Fruit fly (Drosophila melanogaster): ENCODE data around the gene CG15892.
A peak's percentile ranks its signal among the peaks of the same experiment; 100 is the strongest.

Gene CG15892

dm6 chrX:6265456-6265877, 28.7 kb downstream of the CG15892 start (continued):
- TF ChIP-seq Hr78 (GFP tag; optimal IDR thresholded peaks at IDR 0.05): peak in 1 of 2 experiments; percentile 89
- peak; percentile 88 for TF ChIP-seq Bdp1 (GFP tag; optimal IDR thresholded peaks at IDR 0.05)
- peak; percentile 95 for TF ChIP-seq cato (GFP tag; optimal IDR thresholded peaks at IDR 0.05; ENCODE audit: borderline replicate concordance)
- peak; percentile 92 for TF ChIP-seq ab (GFP tag; optimal IDR thresholded peaks at IDR 0.05)
- TF ChIP-seq fd64A (GFP tag; optimal IDR thresholded peaks at IDR 0.05): peak; percentile 87
- no peak for TF ChIP-seq ash1 (GFP tag; optimal IDR thresholded peaks at IDR 0.05)
- peak; percentile 95 for TF ChIP-seq lmd (GFP tag; IDR thresholded peaks at IDR 0.05)
- peak; percentile 94 for TF ChIP-seq CG13775 (GFP tag; optimal IDR thresholded peaks at IDR 0.05)
- peak; percentile 96 for TF ChIP-seq HmgZ (tag; optimal IDR thresholded peaks at IDR 0.05)
- peak; percentile 88 for TF ChIP-seq H2.0 (GFP tag; IDR thresholded peaks at IDR 0.05)
- TF ChIP-seq sug (tag; optimal IDR thresholded peaks at IDR 0.05): peak; percentile 86
- TF ChIP-seq prd (optimal IDR thresholded peaks at IDR 0.05): no peak
- TF ChIP-seq prd (GFP tag; IDR thresholded peaks at IDR 0.05): peak; percentile 94
- TF ChIP-seq GATAe (GFP tag; conservative IDR thresholded peaks at IDR 0.05): peak; percentile 76
- peak; percentile 93 for TF ChIP-seq B-H1 (GFP tag; IDR thresholded peaks at IDR 0.05)
- TF ChIP-seq CG17328 (GFP tag; IDR thresholded peaks at IDR 0.05): peak; percentile 94
- peak; percentile 91 for TF ChIP-seq CG11093 (GFP tag; IDR thresholded peaks at IDR 0.05)
- TF ChIP-seq CG34422 (GFP tag; IDR thresholded peaks at IDR 0.05): peak; percentile 96
- TF ChIP-seq HLHmδ (GFP tag; optimal IDR thresholded peaks at IDR 0.05): no peak
- TF ChIP-seq Spps (tag; optimal IDR thresholded peaks at IDR 0.05): peak; percentile 82
- TF ChIP-seq Ssrp (tag; optimal IDR thresholded peaks at IDR 0.05): peak; percentile 97
- peak; percentile 91 to 96 for TF ChIP-seq bsh (GFP tag; optimal IDR thresholded peaks at IDR 0.05)
- TF ChIP-seq CG1602 (GFP tag; optimal IDR thresholded peaks at IDR 0.05): peak; percentile 95
- no peak for TF ChIP-seq Sin3A (optimal IDR thresholded peaks at IDR 0.05)
- peak; percentile 95 for TF ChIP-seq CG7786 (GFP tag; optimal IDR thresholded peaks at IDR 0.05)
- peak; percentile 90 for TF ChIP-seq CG10959 (GFP tag; IDR thresholded peaks at IDR 0.05)
- no peak for TF ChIP-seq Doc3 (GFP tag; IDR thresholded peaks at IDR 0.05; ENCODE audit: partially characterized antibody)
- TF ChIP-seq eve (GFP tag; optimal IDR thresholded peaks at IDR 0.05): no peak
- TF ChIP-seq CG5180 (GFP tag; optimal IDR thresholded peaks at IDR 0.05): peak; percentile 89
- peak; percentile 86 for TF ChIP-seq CG32532 (GFP tag; IDR thresholded peaks at IDR 0.05)
- peak; percentile 90 for TF ChIP-seq CG31388 (GFP tag; optimal IDR thresholded peaks at IDR 0.05)
- TF ChIP-seq da (GFP tag; optimal IDR thresholded peaks at IDR 0.05): peak; percentile 89
- TF ChIP-seq dpn (GFP tag; optimal IDR thresholded peaks at IDR 0.05): peak; percentile 96 to 97
- peak; percentile 81 for TF ChIP-seq CG9932 (GFP tag; IDR thresholded peaks at IDR 0.05)
- TF ChIP-seq br (optimal IDR thresholded peaks at IDR 0.05): no peak
- TF ChIP-seq CG6683 (GFP tag; optimal IDR thresholded peaks at IDR 0.05): peak; percentile 87
- TF ChIP-seq sens (GFP tag): peak; percentile 100
- TF ChIP-seq Opbp (GFP tag; IDR thresholded peaks at IDR 0.05; ENCODE audit: partially characterized antibody): no peak
- peak; percentile 69; the same call in 2 of the 3 replicates for TF ChIP-seq z (GFP tag; IDR thresholded peaks at IDR 0.05)
- peak; percentile 91 for TF ChIP-seq CG14014 (GFP tag; IDR thresholded peaks at IDR 0.05)
- peak; percentile 92 for TF ChIP-seq kay (GFP tag; optimal IDR thresholded peaks at IDR 0.05)
- TF ChIP-seq run (tag; optimal IDR thresholded peaks at IDR 0.05): peak; percentile 95
- TF ChIP-seq Hey (tag; optimal IDR thresholded peaks at IDR 0.05): peak; percentile 66
- peak; percentile 4 for TF ChIP-seq Dp (GFP tag; optimal IDR thresholded peaks at IDR 0.05)
- TF ChIP-seq tll (GFP tag; optimal IDR thresholded peaks at IDR 0.05): peak in 1 of 2 experiments; percentile 71
- TF ChIP-seq Sox100B (GFP tag; optimal IDR thresholded peaks at IDR 0.05): peak; percentile 99
- TF ChIP-seq HLH54F (GFP tag; optimal IDR thresholded peaks at IDR 0.05): peak; percentile 95
- peak; percentile 97 for TF ChIP-seq CG7839 (tag; optimal IDR thresholded peaks at IDR 0.05)
- no peak for TF ChIP-seq Dfd (GFP tag; optimal IDR thresholded peaks at IDR 0.05)
- peak; percentile 88 for TF ChIP-seq CG15514 (GFP tag; optimal IDR thresholded peaks at IDR 0.05)
- TF ChIP-seq nom (GFP tag; optimal IDR thresholded peaks at IDR 0.05): peak; percentile 54
